Worm (Caenorhabditis elegans) whole organism, L2 larva: ENCODE measurements around the gene W01G7.4.

Experiments
- gmeb-1 ChIP-seq: fragments of 150-350 bp; optimal IDR thresholded peaks from 2 replicates; lab custom pipeline; 2014; ENCODE audit warnings: missing biosample characterization, missing genetic modification characterization
- lin-11 ChIP-seq: fragments of 150-350 bp; sonication (generic microtip); optimal IDR thresholded peaks from 2 replicates; lab custom pipeline; 2014; ENCODE audit warnings: missing biosample characterization, missing genetic modification characterization, inconsistent platforms, mixed read lengths
- lin-13 ChIP-seq: fragments of 150-350 bp; optimal IDR thresholded peaks from 2 replicates; lab custom pipeline; 2014; ENCODE audit warnings: missing biosample characterization, missing genetic modification reagents, missing genetic modification characterization
- lsy-2 ChIP-seq, 2 experiments: fragments of 150-350 bp in 1 of 2; sonication (generic microtip) in 1 of 2; optimal IDR thresholded peaks; 2 replicates each; lab custom pipeline; 2014 to 2017; ENCODE audit warnings: missing biosample characterization in 2 of 2, missing genetic modification characterization in 2 of 2
- nhr-25 ChIP-seq: fragments of 150-350 bp; sonication (generic microtip); optimal IDR thresholded peaks from 3 replicates; lab custom pipeline; 2014; ENCODE audit warnings: missing biosample characterization, missing genetic modification characterization
- unc-62 ChIP-seq: fragments of 150-350 bp; optimal IDR thresholded peaks from 2 replicates; lab custom pipeline; 2014; ENCODE audit warnings: missing biosample characterization, missing genetic modification reagents, missing genetic modification characterization
- ztf-1 ChIP-seq: fragments of 200-800 bp; sonication (Bioruptor generic); conservative IDR thresholded peaks from 2 replicates; pipeline ENCODE4 v1.3.6; 2022; ENCODE audit warnings: missing genetic modification characterization, missing compliant biosample characterization
- ztf-11 ChIP-seq: sonication (generic microtip); optimal IDR thresholded peaks from 2 replicates; lab custom pipeline; 2017; ENCODE audit warnings: missing biosample characterization, missing genetic modification characterization

ce11 chrII:14053141-14053540, 7.4 kb upstream of the W01G7.4 start:
- TF ChIP-seq ztf-11 (tag; lab: Kevin White, UChicago) (no peak), lin-11 (tag; lab: Kevin White, UChicago) (no peak), unc-62 (GFP tag; lab: Kevin White, UChicago) (no peak), lin-13 (GFP tag; lab: Kevin White, UChicago) (no peak), gmeb-1 (tag; lab: Kevin White, UChicago) (no peak), nhr-25 (tag; lab: Kevin White, UChicago) (no peak), ztf-1 (GFP tag; lab: Robert Waterston, UW) (no peak), lsy-2 (tag; optimal IDR thresholded peaks at IDR 0.05; lab: Kevin White, UChicago) (no peak)
